Fruit fly (Drosophila melanogaster) whole organism, embryonic: ENCODE data around the gene SIDL.
A peak's percentile ranks its signal among the peaks of the same experiment; 100 is the strongest.

Source experiments
- Abd-B ChIP-seq: fragments of 200-800 bp; sonication (Bioruptor generic); optimal IDR thresholded peaks from 2 replicates; lab custom pipeline; 2018; ENCODE audit warnings: missing biosample characterization, mild to moderate bottlenecking, missing genetic modification characterization, moderate library complexity
- Bgb ChIP-seq: fragments of 200-800 bp; sonication (Bioruptor generic); IDR thresholded peaks from 2 replicates; pipeline ENCODE4 v1.3.6; 2022; ENCODE audit warnings: missing biosample characterization, missing genetic modification characterization; ENCODE audit not compliant: partially characterized antibody
- CG10147 ChIP-seq: fragments of 200-800 bp; sonication (Bioruptor generic); optimal IDR thresholded peaks from 2 replicates; lab custom pipeline; 2019; ENCODE audit warnings: missing biosample characterization, mild to moderate bottlenecking, missing genetic modification characterization, moderate library complexity
- CG13287 ChIP-seq: fragments of 200-800 bp; sonication (Bioruptor generic); IDR thresholded peaks from 2 replicates; pipeline ENCODE4 v1.3.6; 2022; ENCODE audit warnings: missing biosample characterization, missing genetic modification characterization; ENCODE audit not compliant: partially characterized antibody
- CG13894 ChIP-seq: fragments of 200-800 bp; sonication (Bioruptor generic); optimal IDR thresholded peaks from 3 replicates; lab custom pipeline; 2018; ENCODE audit warnings: missing biosample characterization, mild to moderate bottlenecking, missing genetic modification characterization, moderate library complexity
- CG15479 ChIP-seq: fragments of 200-800 bp; sonication (Bioruptor generic); optimal IDR thresholded peaks from 3 replicates; lab custom pipeline; 2019; ENCODE audit warnings: missing biosample characterization, mild to moderate bottlenecking, missing genetic modification characterization, moderate library complexity
- CG15514 ChIP-seq: fragments of 200-800 bp; sonication (Bioruptor generic); optimal IDR thresholded peaks from 3 replicates; lab custom pipeline; 2017; ENCODE audit warnings: missing biosample characterization, missing genetic modification characterization, mild to moderate bottlenecking, moderate library complexity, missing genetic modification reagents
- CG1603 ChIP-seq: fragments of 200-800 bp; sonication (Bioruptor generic); optimal IDR thresholded peaks from 2 replicates; lab custom pipeline; 2019; ENCODE audit warnings: missing biosample characterization, mild to moderate bottlenecking, missing genetic modification characterization, moderate library complexity
- CG1832 ChIP-seq: fragments of 200-800 bp; sonication (Bioruptor generic); optimal IDR thresholded peaks from 2 replicates; lab custom pipeline; 2017; ENCODE audit warnings: missing biosample characterization, mild to moderate bottlenecking, missing genetic modification characterization, inconsistent platforms
- CG2199 ChIP-seq: fragments of 200-800 bp; sonication (Bioruptor generic); IDR thresholded peaks from 3 replicates; pipeline ENCODE4 v1.3.6; 2022; ENCODE audit warnings: missing biosample characterization, missing genetic modification characterization
- CG2202 ChIP-seq: fragments of 200-800 bp; sonication (Bioruptor generic); optimal IDR thresholded peaks from 2 replicates; lab custom pipeline; 2018; ENCODE audit warnings: missing biosample characterization, mild to moderate bottlenecking, missing genetic modification characterization
- CG2875 ChIP-seq: fragments of 200-800 bp; sonication (Bioruptor generic); optimal IDR thresholded peaks from 2 replicates; lab custom pipeline; 2017; ENCODE audit warnings: missing biosample characterization, mild to moderate bottlenecking, missing genetic modification characterization, missing genetic modification reagents
- CG43689 ChIP-seq: fragments of 200-800 bp; sonication (Bioruptor generic); IDR thresholded peaks from 2 replicates; pipeline ENCODE4 v1.3.6; 2022; ENCODE audit warnings: missing biosample characterization, missing genetic modification characterization
- CG5180 ChIP-seq: fragments of 200-800 bp; sonication (Bioruptor generic); optimal IDR thresholded peaks from 3 replicates; lab custom pipeline; 2017; ENCODE audit warnings: missing biosample characterization, missing genetic modification characterization, mild to moderate bottlenecking, moderate library complexity, missing genetic modification reagents
- CG5245 ChIP-seq: fragments of 200-800 bp; sonication (Bioruptor generic); optimal IDR thresholded peaks from 3 replicates; lab custom pipeline; 2016; ENCODE audit warnings: missing biosample characterization, missing genetic modification characterization
- CG8290 ChIP-seq, 3 experiments: fragments of 200-800 bp; sonication (Bioruptor generic); optimal IDR thresholded peaks; 2 replicates each; lab custom pipeline; 2016 to 2019; ENCODE audit warnings: missing biosample characterization in 3 of 3, missing genetic modification characterization in 3 of 3, mild to moderate bottlenecking in 2 of 3, moderate library complexity in 1 of 3
- CG8924 ChIP-seq: fragments of 200-800 bp; optimal IDR thresholded peaks from 3 replicates; lab custom pipeline; 2019; ENCODE audit warnings: missing biosample characterization, mild to moderate bottlenecking, missing genetic modification characterization, moderate library complexity
- CG9817 ChIP-seq: fragments of 200-800 bp; sonication (Bioruptor generic); optimal IDR thresholded peaks from 2 replicates; lab custom pipeline; 2018; ENCODE audit warnings: missing biosample characterization, mild to moderate bottlenecking, missing genetic modification characterization, moderate library complexity
- HmgZ ChIP-seq: fragments of 200-800 bp; sonication (Bioruptor generic); optimal IDR thresholded peaks from 2 replicates; lab custom pipeline; 2018; ENCODE audit warnings: missing biosample characterization, mild to moderate bottlenecking, missing genetic modification characterization
- Hmx ChIP-seq: fragments of 200-800 bp; sonication (Bioruptor generic); optimal IDR thresholded peaks from 2 replicates; lab custom pipeline; 2016; ENCODE audit warnings: missing biosample characterization, missing genetic modification characterization
- Hsf ChIP-seq: fragments of 200-800 bp; sonication (Bioruptor generic); optimal IDR thresholded peaks from 3 replicates; lab custom pipeline; 2016; ENCODE audit warnings: missing biosample characterization, missing genetic modification characterization
- Jarid2 ChIP-seq: fragments of 200-800 bp; sonication (Bioruptor generic); optimal IDR thresholded peaks from 3 replicates; lab custom pipeline; 2017; ENCODE audit warnings: mild to moderate bottlenecking, missing biosample characterization, missing genetic modification reagents, missing genetic modification characterization
- Kr ChIP-seq: fragments of 200-800 bp; sonication (Bioruptor generic); optimal IDR thresholded peaks from 2 replicates; lab custom pipeline; 2017; ENCODE audit warnings: missing biosample characterization, mild to moderate bottlenecking, missing genetic modification characterization
- Lpt ChIP-seq: fragments of >200 bp; optimal IDR thresholded peaks from 2 replicates; lab custom pipeline; 2018; ENCODE audit warnings: missing biosample characterization, missing genetic modification characterization
- Max ChIP-seq: fragments of 200-800 bp; sonication (Bioruptor generic); optimal IDR thresholded peaks from 2 replicates; lab custom pipeline; 2016; ENCODE audit warnings: missing biosample characterization, mild to moderate bottlenecking, missing genetic modification characterization
- Med ChIP-seq: fragments of 200-800 bp; sonication (Bioruptor generic); peaks from one replicate; lab custom pipeline; 2016; ENCODE audit warnings: missing biosample characterization, missing genetic modification characterization, mild to moderate bottlenecking, inconsistent platforms, moderate library complexity
- NFAT ChIP-seq: fragments of 200-800 bp; sonication (Bioruptor generic); IDR thresholded peaks from 2 replicates; pipeline ENCODE4 v1.3.6; 2022; ENCODE audit warnings: missing biosample characterization, missing genetic modification characterization
- Sox102F ChIP-seq: fragments of 200-800 bp; sonication (Bioruptor generic); optimal IDR thresholded peaks from 2 replicates; lab custom pipeline; 2018; ENCODE audit warnings: missing biosample characterization, mild to moderate bottlenecking, missing genetic modification characterization, moderate library complexity
- Spps ChIP-seq: fragments of 200-800 bp; sonication (Bioruptor generic); optimal IDR thresholded peaks from 2 replicates; lab custom pipeline; 2018; ENCODE audit warnings: missing biosample characterization, mild to moderate bottlenecking, missing genetic modification characterization
- abd-A ChIP-seq: fragments of 200-800 bp; sonication (Bioruptor generic); optimal IDR thresholded peaks from 3 replicates; lab custom pipeline; 2019; ENCODE audit warnings: missing biosample characterization, mild to moderate bottlenecking, missing genetic modification characterization, moderate library complexity
- cad ChIP-seq: fragments of >200 bp; optimal IDR thresholded peaks from 2 replicates; lab custom pipeline; 2017; ENCODE audit warnings: missing biosample characterization, missing genetic modification characterization
- corto ChIP-seq: fragments of 200-800 bp; sonication (Bioruptor generic); optimal IDR thresholded peaks from 2 replicates; lab custom pipeline; 2016; ENCODE audit warnings: missing biosample characterization, mild to moderate bottlenecking, missing genetic modification characterization, moderate library complexity
- crp ChIP-seq, 2 experiments: fragments of 200-800 bp; sonication (Bioruptor generic); optimal IDR thresholded peaks; 2 replicates in 1 of 2; 3 replicates in 1 of 2; lab custom pipeline; 2017; ENCODE audit warnings: missing biosample characterization in 2 of 2, missing genetic modification characterization in 2 of 2, mild to moderate bottlenecking in 1 of 2, moderate library complexity in 1 of 2
- cwo ChIP-seq: fragments of 200-800 bp; sonication (Bioruptor generic); optimal IDR thresholded peaks from 3 replicates; lab custom pipeline; 2017; ENCODE audit warnings: missing biosample characterization, missing genetic modification characterization, mild to moderate bottlenecking, moderate library complexity, missing genetic modification reagents
- fru ChIP-seq: fragments of >200 bp; optimal IDR thresholded peaks from 2 replicates; lab custom pipeline; 2017
- gcm2 ChIP-seq: fragments of 200-800 bp; sonication (Bioruptor generic); optimal IDR thresholded peaks from 2 replicates; lab custom pipeline; 2016; ENCODE audit warnings: missing biosample characterization, missing genetic modification characterization
- h ChIP-seq: fragments of >200 bp; optimal IDR thresholded peaks from 2 replicates; lab custom pipeline; 2017
- ham ChIP-seq: fragments of 200-800 bp; sonication (Bioruptor generic); IDR thresholded peaks from 2 replicates; pipeline ENCODE4 v1.3.6; 2022; ENCODE audit warnings: missing biosample characterization, missing genetic modification characterization
- hkb ChIP-seq, 2 experiments: fragments of 200-800 bp in 1 of 2; fragments of >200 bp in 1 of 2; sonication (Bioruptor generic) in 1 of 2; IDR thresholded peaks in 1 of 2; optimal IDR thresholded peaks in 1 of 2; 2 replicates each; pipeline versions ENCODE4 v1.3.6 to Lab custom; 2017 to 2022; ENCODE audit warnings: missing biosample characterization in 1 of 2, missing genetic modification characterization in 1 of 2
- kah ChIP-seq: fragments of 200-800 bp; sonication (Bioruptor generic); optimal IDR thresholded peaks from 2 replicates; lab custom pipeline; 2018; ENCODE audit warnings: missing biosample characterization, mild to moderate bottlenecking, missing genetic modification characterization
- ken ChIP-seq: fragments of 200-800 bp; sonication (Bioruptor generic); IDR thresholded peaks from 3 replicates; pipeline ENCODE4 v1.3.6; 2022; ENCODE audit warnings: missing biosample characterization, missing genetic modification characterization
- lilli ChIP-seq: fragments of 200-800 bp; sonication (Bioruptor generic); optimal IDR thresholded peaks from 3 replicates; lab custom pipeline; 2016; ENCODE audit warnings: missing biosample characterization, missing genetic modification characterization
- nmo ChIP-seq: fragments of 200-800 bp; sonication (Bioruptor generic); optimal IDR thresholded peaks from 2 replicates; lab custom pipeline; 2018; ENCODE audit warnings: missing biosample characterization, mild to moderate bottlenecking, missing genetic modification characterization, moderate library complexity
- onecut ChIP-seq: fragments of 200-800 bp; sonication (Bioruptor generic); IDR thresholded peaks from 2 replicates; pipeline ENCODE4 v1.3.6; 2022; ENCODE audit warnings: missing biosample characterization, missing genetic modification characterization
- pzg ChIP-seq: fragments of 200-800 bp; sonication (Bioruptor generic); optimal IDR thresholded peaks from 3 replicates; lab custom pipeline; 2018; ENCODE audit warnings: missing biosample characterization, mild to moderate bottlenecking, missing genetic modification characterization, moderate library complexity
- sqz ChIP-seq: fragments of 200-800 bp; sonication (Bioruptor generic); optimal IDR thresholded peaks from 3 replicates; lab custom pipeline; 2018; ENCODE audit warnings: missing biosample characterization, mild to moderate bottlenecking, missing genetic modification characterization
- ttk ChIP-seq: fragments of 200-800 bp; sonication (Bioruptor generic); IDR thresholded peaks from 2 replicates; pipeline ENCODE4 v2.1.2; 2022; ENCODE audit warnings: missing biosample characterization, missing genetic modification characterization
- tx ChIP-seq: fragments of 200-800 bp; sonication (Bioruptor generic); optimal IDR thresholded peaks from 2 replicates; lab custom pipeline; 2016; ENCODE audit warnings: missing biosample characterization, missing genetic modification characterization

Gene SIDL

DNA sequence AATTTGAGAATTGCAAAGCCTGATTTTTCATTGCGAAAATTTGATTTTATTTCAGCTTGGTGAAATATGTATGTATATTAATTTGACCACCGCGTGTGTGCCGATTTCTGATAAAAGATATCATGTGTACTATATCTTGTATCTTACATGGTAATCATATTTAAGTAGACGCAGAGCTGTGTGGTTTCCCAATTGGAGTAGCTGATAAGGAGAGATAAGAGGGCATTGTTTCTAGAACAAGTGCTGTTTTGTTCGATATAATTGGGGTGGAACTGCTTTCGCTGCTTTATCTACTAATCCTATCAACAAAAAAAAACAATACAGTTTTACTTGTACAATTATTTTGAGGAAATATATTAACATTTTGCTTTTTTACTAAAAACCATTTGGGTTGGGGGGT lies 27.9 kb upstream of the SIDL start (continued):
- TF ChIP-seq onecut (GFP tag; lab: Robert Waterston, UW) (no peak), sqz (GFP tag; lab: Kevin White, UChicago) (no peak), pzg (GFP tag; lab: Kevin White, UChicago) (no peak), CG2875 (GFP tag; lab: Kevin White, UChicago) (no peak), cad (GFP tag; lab: Kevin White, UChicago) (no peak), fru (lab: Kevin White, UChicago) (no peak), crp (GFP tag; optimal IDR thresholded peaks at IDR 0.05; lab: Kevin White, UChicago) (no peak), ken (GFP tag; lab: Robert Waterston, UW) (no peak)

dm6 chr3R:15243452-15243851 lies 24.8 kb upstream of the SIDL start:
- peak; percentile 30 for TF ChIP-seq Kr
- TF ChIP-seq corto (GFP tag; lab: Kevin White, UChicago): no peak
- TF ChIP-seq hkb (optimal IDR thresholded peaks at IDR 0.05; lab: Kevin White, UChicago): no peak
- peak; percentile 17; the same call in 1 of the 2 replicates for TF ChIP-seq hkb (GFP tag; IDR thresholded peaks at IDR 0.05; lab: Robert Waterston, UW)
- TF ChIP-seq kah (GFP tag; lab: Kevin White, UChicago): peak; percentile 29
- TF ChIP-seq nmo (GFP tag; lab: Kevin White, UChicago): peak; percentile 15
- peak; percentile 53 for TF ChIP-seq Med (GFP tag; lab: Kevin White, UChicago)
- peak; percentile 45 for TF ChIP-seq sqz (GFP tag; lab: Kevin White, UChicago)
- no peak for TF ChIP-seq h (lab: Kevin White, UChicago)
- TF ChIP-seq CG15514 (GFP tag; lab: Kevin White, UChicago): peak; percentile 9
- no peak for TF ChIP-seq Hmx (GFP tag; lab: Kevin White, UChicago)
- TF ChIP-seq NFAT: peak; percentile 63; the same call in 1 of the 2 replicates
- no peak for TF ChIP-seq Spps (tag; lab: Kevin White, UChicago)
- TF ChIP-seq CG2199 (GFP tag; lab: Robert Waterston, UW): 0 out of 3 replicates have a peak, but pooled peaks have one; percentile 37
- no peak for TF ChIP-seq gcm2
- no peak for TF ChIP-seq CG5245 (GFP tag; lab: Kevin White, UChicago)
- no peak for TF ChIP-seq CG9817 (tag; lab: Kevin White, UChicago)
- TF ChIP-seq ham: no peak
- 0 out of 2 replicates have a peak, but pooled peaks have one; percentile 17 for TF ChIP-seq Bgb (GFP tag; lab: Robert Waterston, UW)
- TF ChIP-seq abd-A (tag; lab: Kevin White, UChicago): peak; percentile 68
- TF ChIP-seq CG1832 (GFP tag; lab: Kevin White, UChicago): peak; percentile 75
- no peak for TF ChIP-seq Sox102F (GFP tag; lab: Kevin White, UChicago)
- TF ChIP-seq CG43689 (GFP tag; lab: Robert Waterston, UW): no peak
- TF ChIP-seq Jarid2 (GFP tag; lab: Kevin White, UChicago): no peak
- no peak for TF ChIP-seq CG10147 (GFP tag; lab: Kevin White, UChicago)
- no peak for TF ChIP-seq CG8290 (GFP tag; optimal IDR thresholded peaks at IDR 0.05; lab: Kevin White, UChicago)
- peak in 1 of 2 experiments; percentile 29 for TF ChIP-seq CG8290 (tag; optimal IDR thresholded peaks at IDR 0.05; lab: Kevin White, UChicago)
- peak; percentile 57 for TF ChIP-seq HmgZ (tag; lab: Kevin White, UChicago)
- TF ChIP-seq Lpt: no peak
- TF ChIP-seq CG5180 (GFP tag; lab: Kevin White, UChicago): no peak
- peak; percentile 83 for TF ChIP-seq Max (GFP tag; lab: Kevin White, UChicago)
- peak; percentile 30 for TF ChIP-seq lilli
- peak; percentile 13 for TF ChIP-seq CG8924 (tag; lab: Kevin White, UChicago)
- no peak for TF ChIP-seq Abd-B (GFP tag; lab: Kevin White, UChicago)
- peak; percentile 81 for TF ChIP-seq cwo (GFP tag; lab: Kevin White, UChicago)
- no peak for TF ChIP-seq Hsf (GFP tag; lab: Kevin White, UChicago)
- TF ChIP-seq CG1603: no peak
- TF ChIP-seq CG15479: peak; percentile 82
- TF ChIP-seq tx (GFP tag; lab: Kevin White, UChicago): no peak
- no peak for TF ChIP-seq ttk (GFP tag; lab: Robert Waterston, UW)
- no peak for TF ChIP-seq CG2202 (tag; lab: Kevin White, UChicago)
- TF ChIP-seq CG13287 (GFP tag; lab: Robert Waterston, UW): peak; percentile 36
- peak; percentile 10 for TF ChIP-seq CG13894 (tag; lab: Kevin White, UChicago)
